Fruit fly (Drosophila melanogaster) whole organism, embryonic: ENCODE data around the gene CG4982.
A peak's percentile ranks its signal among the peaks of the same experiment; 100 is the strongest.

Experiments
- Antp ChIP-seq: fragments of 200-800 bp; sonication (Bioruptor generic); optimal IDR thresholded peaks from 3 replicates; lab custom pipeline; 2016; ENCODE audit warnings: missing biosample characterization, missing genetic modification characterization
- Awh ChIP-seq: fragments of 200-800 bp; sonication (Bioruptor generic); IDR thresholded peaks from 2 replicates; pipeline ENCODE4, ENCODE4 v1.3.6; 2022; ENCODE audit warnings: missing biosample characterization, missing genetic modification characterization
- CG1024 ChIP-seq: fragments of 200-800 bp; sonication (Bioruptor generic); IDR thresholded peaks from 2 replicates; pipeline ENCODE4 v1.3.6; 2022; ENCODE audit warnings: missing biosample characterization, missing genetic modification characterization
- CG12769 ChIP-seq: fragments of 200-800 bp; sonication (Bioruptor generic); optimal IDR thresholded peaks from 2 replicates; lab custom pipeline; 2019; ENCODE audit warnings: missing biosample characterization, mild to moderate bottlenecking, missing genetic modification characterization, moderate library complexity
- CG13424 ChIP-seq: fragments of 200-800 bp; sonication (Bioruptor generic); optimal IDR thresholded peaks from 2 replicates; lab custom pipeline; 2019; ENCODE audit warnings: missing biosample characterization, mild to moderate bottlenecking, missing genetic modification characterization, moderate library complexity
- CG15269 ChIP-seq: fragments of 200-800 bp; sonication (Bioruptor generic); optimal IDR thresholded peaks from 2 replicates; lab custom pipeline; 2018; ENCODE audit warnings: missing biosample characterization, mild to moderate bottlenecking, missing genetic modification characterization, moderate library complexity
- CG16779 ChIP-seq: fragments of 200-800 bp; sonication (Bioruptor generic); IDR thresholded peaks from 2 replicates; pipeline ENCODE4 v1.3.6; 2022; ENCODE audit warnings: missing biosample characterization, missing genetic modification characterization
- CG3163 ChIP-seq: fragments of 200-800 bp; sonication (Bioruptor generic); optimal IDR thresholded peaks from 3 replicates; lab custom pipeline; 2016; ENCODE audit warnings: missing biosample characterization, missing genetic modification characterization
- CG32532 ChIP-seq: fragments of 200-800 bp; sonication (Bioruptor generic); IDR thresholded peaks from 2 replicates; pipeline ENCODE4 v1.3.6; 2022; ENCODE audit warnings: missing biosample characterization, missing genetic modification characterization
- CG32772 ChIP-seq: fragments of 200-800 bp; sonication (Bioruptor generic); IDR thresholded peaks from 2 replicates; pipeline ENCODE4 v1.3.6; 2022; ENCODE audit warnings: missing biosample characterization, missing genetic modification characterization
- CG34376 ChIP-seq: fragments of 200-800 bp; sonication (Bioruptor generic); optimal IDR thresholded peaks from 2 replicates; lab custom pipeline; 2018; ENCODE audit warnings: missing biosample characterization, mild to moderate bottlenecking, missing genetic modification characterization
- CG4820 ChIP-seq: fragments of 200-800 bp; sonication (Bioruptor generic); optimal IDR thresholded peaks from 3 replicates; lab custom pipeline; 2016; ENCODE audit warnings: missing biosample characterization, missing genetic modification characterization
- CG7271 ChIP-seq: fragments of 200-800 bp; sonication (Bioruptor generic); optimal IDR thresholded peaks from 2 replicates; lab custom pipeline; 2018; ENCODE audit warnings: missing biosample characterization, mild to moderate bottlenecking, missing genetic modification characterization, moderate library complexity
- CG8388 ChIP-seq: fragments of 200-800 bp; sonication (Bioruptor generic); optimal IDR thresholded peaks from 2 replicates; lab custom pipeline; 2019; ENCODE audit warnings: missing biosample characterization, mild to moderate bottlenecking, missing genetic modification characterization, moderate library complexity
- CrebB ChIP-seq: fragments of 200-800 bp; sonication (Bioruptor generic); optimal IDR thresholded peaks from 3 replicates; lab custom pipeline; 2018; ENCODE audit warnings: missing biosample characterization, mild to moderate bottlenecking, missing genetic modification characterization
- Dad ChIP-seq: fragments of 200-800 bp; sonication (Bioruptor generic); optimal IDR thresholded peaks from 3 replicates; lab custom pipeline; 2016; ENCODE audit warnings: missing biosample characterization, missing genetic modification characterization
- Dll ChIP-seq: fragments of 200-800 bp; sonication (Bioruptor generic); IDR thresholded peaks from 4 replicates; pipeline ENCODE4 v1.3.6; 2022; ENCODE audit warnings: missing biosample characterization, missing genetic modification characterization; ENCODE audit not compliant: partially characterized antibody
- Dref ChIP-seq: fragments of 200-800 bp; sonication (Bioruptor generic); IDR thresholded peaks from 2 replicates; pipeline ENCODE4 v1.3.6; 2022; ENCODE audit warnings: missing biosample characterization, missing genetic modification characterization
- E2f1 ChIP-seq: fragments of 200-800 bp; sonication (Bioruptor generic); IDR thresholded peaks from 2 replicates; pipeline ENCODE4 v1.3.6; 2022; ENCODE audit warnings: missing biosample characterization, missing genetic modification characterization
- Ets65A ChIP-seq: fragments of 200-800 bp; sonication (Bioruptor generic); peaks from one replicate; lab custom pipeline; 2016; ENCODE audit warnings: missing biosample characterization, missing genetic modification characterization
- Hr78 ChIP-seq, 2 experiments: fragments of 200-800 bp in 1 of 2; fragments of >200 bp in 1 of 2; sonication (Bioruptor generic) in 1 of 2; optimal IDR thresholded peaks; 2 replicates each; lab custom pipeline; 2017 to 2019; ENCODE audit warnings: missing biosample characterization in 2 of 2, missing genetic modification characterization in 2 of 2, mild to moderate bottlenecking in 1 of 2, moderate library complexity in 1 of 2
- Sox100B ChIP-seq: fragments of 200-800 bp; sonication (Bioruptor generic); optimal IDR thresholded peaks from 3 replicates; lab custom pipeline; 2018; ENCODE audit warnings: missing biosample characterization, mild to moderate bottlenecking, missing genetic modification characterization
- abd-A ChIP-seq: fragments of 200-800 bp; sonication (Bioruptor generic); optimal IDR thresholded peaks from 3 replicates; lab custom pipeline; 2019; ENCODE audit warnings: missing biosample characterization, mild to moderate bottlenecking, missing genetic modification characterization, moderate library complexity
- bigmax ChIP-seq: fragments of 200-800 bp; sonication (Bioruptor generic); optimal IDR thresholded peaks from 2 replicates; lab custom pipeline; 2018; ENCODE audit warnings: missing biosample characterization, mild to moderate bottlenecking, missing genetic modification characterization
- bsh ChIP-seq, 2 experiments: fragments of 200-800 bp; sonication (Bioruptor generic); optimal IDR thresholded peaks; 2 replicates each; lab custom pipeline; 2017 to 2018; ENCODE audit warnings: mild to moderate bottlenecking in 2 of 2, missing biosample characterization in 2 of 2, missing genetic modification characterization in 2 of 2, moderate library complexity in 1 of 2
- cg ChIP-seq: fragments of 200-800 bp; sonication (Bioruptor generic); optimal IDR thresholded peaks from 3 replicates; lab custom pipeline; 2019; ENCODE audit warnings: missing biosample characterization, mild to moderate bottlenecking, missing genetic modification characterization, moderate library complexity
- chinmo ChIP-seq: fragments of 200-800 bp; sonication (Bioruptor generic); IDR thresholded peaks from 4 replicates; pipeline ENCODE4 v1.3.6; 2022; ENCODE audit warnings: missing biosample characterization, missing genetic modification characterization; ENCODE audit not compliant: partially characterized antibody
- dan ChIP-seq: fragments of 200-800 bp; sonication (Bioruptor generic); IDR thresholded peaks from 2 replicates; pipeline ENCODE4 v1.3.6; 2022; ENCODE audit warnings: missing biosample characterization, missing genetic modification characterization
- ems ChIP-seq: fragments of 200-800 bp; sonication (Bioruptor generic); optimal IDR thresholded peaks from 3 replicates; lab custom pipeline; 2016; ENCODE audit warnings: missing biosample characterization, missing genetic modification characterization
- gem ChIP-seq: fragments of 200-800 bp; sonication (Bioruptor generic); optimal IDR thresholded peaks from 2 replicates; lab custom pipeline; 2019; ENCODE audit warnings: missing biosample characterization, mild to moderate bottlenecking, missing genetic modification characterization, moderate library complexity
- hbn ChIP-seq: fragments of 200-800 bp; sonication (Bioruptor generic); IDR thresholded peaks from 2 replicates; pipeline ENCODE4 v1.3.6; 2022; ENCODE audit warnings: missing biosample characterization, missing genetic modification characterization; ENCODE audit not compliant: partially characterized antibody
- kay ChIP-seq: fragments of 200-800 bp; sonication (Bioruptor generic); optimal IDR thresholded peaks from 2 replicates; lab custom pipeline; 2016; ENCODE audit warnings: missing biosample characterization, missing genetic modification characterization
- luna ChIP-seq: fragments of 200-800 bp; sonication (Bioruptor generic); optimal IDR thresholded peaks from 2 replicates; lab custom pipeline; 2016; ENCODE audit warnings: missing biosample characterization, missing genetic modification characterization
- mam ChIP-seq: fragments of 200-800 bp; sonication (Bioruptor generic); optimal IDR thresholded peaks from 3 replicates; lab custom pipeline; 2016; ENCODE audit warnings: missing biosample characterization, missing genetic modification characterization
- nom ChIP-seq: fragments of 200-800 bp; sonication (Bioruptor generic); optimal IDR thresholded peaks from 2 replicates; lab custom pipeline; 2017; ENCODE audit warnings: missing biosample characterization, missing genetic modification characterization, mild to moderate bottlenecking, moderate library complexity, missing genetic modification reagents
- oc ChIP-seq: fragments of 200-800 bp; sonication (Bioruptor generic); optimal IDR thresholded peaks from 2 replicates; lab custom pipeline; 2018; ENCODE audit warnings: missing biosample characterization, mild to moderate bottlenecking, missing genetic modification characterization, moderate library complexity
- psq ChIP-seq: fragments of 200-800 bp; sonication (Bioruptor generic); optimal IDR thresholded peaks from 2 replicates; lab custom pipeline; 2017; ENCODE audit warnings: missing biosample characterization, missing genetic modification characterization
- ranshi ChIP-seq: fragments of 200-800 bp; sonication (Bioruptor generic); IDR thresholded peaks from 2 replicates; pipeline ENCODE4 v1.3.6; 2022; ENCODE audit warnings: missing biosample characterization, missing genetic modification characterization
- sens ChIP-seq: fragments of 200-800 bp; sonication (Bioruptor generic); peaks from one replicate; lab custom pipeline; 2016; ENCODE audit warnings: missing biosample characterization, missing genetic modification characterization
- sisA ChIP-seq: fragments of 200-800 bp; sonication (Bioruptor generic); IDR thresholded peaks from 2 replicates; pipeline ENCODE4 v1.3.6; 2022; ENCODE audit warnings: missing biosample characterization, missing genetic modification characterization
- so ChIP-seq: fragments of 200-800 bp; sonication (Bioruptor generic); IDR thresholded peaks from 3 replicates; pipeline ENCODE4 v1.3.6; 2022; ENCODE audit warnings: missing biosample characterization, missing genetic modification characterization
- vvl ChIP-seq: fragments of 200-800 bp; sonication (Bioruptor generic); IDR thresholded peaks from 2 replicates; pipeline ENCODE4 v1.3.6; 2022; ENCODE audit warnings: missing biosample characterization, missing genetic modification characterization

CG4982 gene

DNA sequence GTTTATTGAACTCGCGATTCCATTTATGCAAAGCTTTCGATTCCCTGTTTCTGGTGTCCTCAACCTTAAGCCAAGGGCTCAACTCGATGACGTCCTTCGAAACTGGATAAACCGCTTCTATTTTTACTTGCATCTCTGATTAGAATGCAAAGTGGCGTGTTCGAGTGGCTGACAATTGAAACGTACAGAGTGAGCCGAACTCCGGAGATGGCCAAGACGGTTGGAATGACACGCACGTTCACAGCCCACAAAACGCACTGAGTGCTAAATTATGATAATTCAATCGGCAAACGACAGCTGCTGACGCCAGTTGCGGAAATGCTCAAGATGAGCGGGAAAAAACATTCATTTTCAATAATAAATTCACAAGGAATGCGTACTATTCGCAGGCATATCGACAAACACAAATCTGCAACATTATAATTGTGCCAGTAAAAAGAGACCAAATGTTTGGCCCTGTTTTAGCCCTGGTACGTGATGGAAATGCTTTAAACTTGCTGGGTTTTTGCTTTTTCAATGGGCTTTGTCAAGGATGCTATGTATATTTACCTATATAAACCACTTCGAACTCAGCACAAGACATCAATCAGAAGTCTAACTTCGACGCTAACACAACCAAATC, 28.8 kb upstream of the CG4982 start, which contains the start of gene CG13066:
TSS of gene CG13066 (plus strand) at position 572 of the 622 bp plus-strand sequence.
- TF ChIP-seq sens (GFP tag; lab: Kevin White, UChicago), result peak; percentile 52
- 0 out of 4 replicates have a peak, but pooled peaks have one; percentile 48 for TF ChIP-seq chinmo (GFP tag; lab: Robert Waterston, UW)
- no peak for TF ChIP-seq CG32532
- peak; percentile 37; the same call in 1 of the 2 replicates for TF ChIP-seq vvl (GFP tag; lab: Robert Waterston, UW)

DNA sequence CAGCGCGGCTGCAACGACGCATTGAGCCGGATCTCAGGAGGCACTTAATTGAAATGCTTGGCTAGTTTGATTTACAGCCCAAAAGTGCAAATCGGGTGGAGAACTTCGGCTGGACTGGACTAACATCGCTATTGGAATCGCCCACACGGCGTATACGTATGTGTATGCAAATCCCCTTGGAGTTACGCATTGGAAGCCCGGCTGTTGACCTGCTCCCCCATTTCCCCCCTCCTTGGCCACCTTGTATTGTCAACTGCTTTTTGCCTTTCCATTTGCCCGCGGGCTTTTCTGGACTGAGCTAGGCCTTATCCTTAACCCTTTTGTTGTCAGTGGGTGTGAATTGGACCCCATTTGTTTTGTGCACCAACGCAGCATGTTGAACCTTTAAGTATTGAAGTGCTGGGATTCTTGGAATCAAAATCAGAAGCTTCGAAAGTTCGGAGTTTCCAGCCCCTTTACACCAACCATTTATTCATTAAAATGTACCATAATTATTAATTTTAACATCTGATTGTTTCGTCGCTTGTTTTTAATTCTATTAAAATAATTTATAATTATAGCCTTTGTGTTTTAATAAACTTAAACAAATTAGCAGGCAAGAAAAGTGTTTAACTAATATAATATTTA, 25.7 kb upstream of the CG4982 start:
- TF ChIP-seq Dref (GFP tag; lab: Robert Waterston, UW), result 0 out of 2 replicates have a peak, but pooled peaks have one; percentile 9
- TF ChIP-seq dan, result no peak
- TF ChIP-seq Ets65A, result peak; percentile 11

DNA sequence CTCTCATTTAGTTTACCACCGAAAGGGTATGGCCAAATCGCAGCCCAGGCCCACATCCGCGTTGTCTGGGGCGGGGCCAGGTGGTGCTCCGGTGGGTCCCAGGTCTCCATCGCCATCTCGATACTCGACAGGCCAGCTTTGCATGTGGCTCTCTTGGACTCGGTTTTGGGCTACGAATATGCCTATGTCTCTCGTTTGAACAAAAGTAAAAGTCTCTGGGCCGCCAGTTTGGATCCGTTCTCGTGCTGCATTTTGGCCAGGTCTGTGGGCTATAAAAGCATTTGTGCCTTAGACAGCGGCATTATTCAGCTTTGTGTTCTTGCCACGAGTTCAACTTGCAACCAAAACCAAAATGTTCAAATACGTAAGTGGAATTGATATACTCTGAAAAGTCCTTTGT, 24.1 kb upstream of the CG4982 start, which contains the start of gene CG13065:
TSS of gene CG13065 (plus strand) at position 301 of the 400 bp plus-strand sequence.
- no peak for TF ChIP-seq ems (GFP tag; lab: Kevin White, UChicago)
- no peak for TF ChIP-seq CrebB

DNA sequence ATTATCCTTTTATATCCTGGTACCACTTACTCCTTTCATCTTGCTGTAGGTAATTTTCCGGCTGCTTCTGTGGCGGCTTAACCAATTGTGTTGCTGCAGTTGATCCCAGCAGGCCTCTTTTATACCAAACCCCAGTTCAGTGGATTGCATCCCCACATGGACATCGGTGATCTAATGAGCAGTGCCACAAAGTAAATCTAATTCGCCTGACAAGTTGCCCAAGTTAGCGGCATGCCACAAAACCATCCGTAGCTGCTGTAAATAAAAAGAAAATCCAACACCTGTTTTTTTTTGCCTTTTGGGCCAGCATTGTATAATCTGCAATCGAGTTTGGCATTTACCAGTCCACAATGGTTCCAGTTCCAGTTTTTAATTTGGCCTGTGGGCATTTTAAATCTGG, 22.1 kb upstream of the CG4982 start, which contains the start of gene CG13050:
TSS of gene CG13050 (minus strand) at position 101 of the 400 bp plus-strand sequence.
- TF ChIP-seq hbn (GFP tag; lab: Robert Waterston, UW) (no peak), CG7271 (tag; lab: Kevin White, UChicago) (no peak), Dad (GFP tag; lab: Kevin White, UChicago) (no peak), CG4820 (GFP tag; lab: Kevin White, UChicago) (no peak), bsh (GFP tag; optimal IDR thresholded peaks at IDR 0.05; lab: Kevin White, UChicago) (no peak), gem (tag; lab: Kevin White, UChicago) (no peak), psq (GFP tag; lab: Kevin White, UChicago) (no peak), sisA (no peak), E2f1 (GFP tag; lab: Robert Waterston, UW) (no peak), CG8388 (GFP tag; lab: Kevin White, UChicago) (no peak), so (GFP tag; lab: Robert Waterston, UW) (no peak), ranshi (GFP tag; lab: Robert Waterston, UW) (no peak), CG3163 (no peak)

DNA sequence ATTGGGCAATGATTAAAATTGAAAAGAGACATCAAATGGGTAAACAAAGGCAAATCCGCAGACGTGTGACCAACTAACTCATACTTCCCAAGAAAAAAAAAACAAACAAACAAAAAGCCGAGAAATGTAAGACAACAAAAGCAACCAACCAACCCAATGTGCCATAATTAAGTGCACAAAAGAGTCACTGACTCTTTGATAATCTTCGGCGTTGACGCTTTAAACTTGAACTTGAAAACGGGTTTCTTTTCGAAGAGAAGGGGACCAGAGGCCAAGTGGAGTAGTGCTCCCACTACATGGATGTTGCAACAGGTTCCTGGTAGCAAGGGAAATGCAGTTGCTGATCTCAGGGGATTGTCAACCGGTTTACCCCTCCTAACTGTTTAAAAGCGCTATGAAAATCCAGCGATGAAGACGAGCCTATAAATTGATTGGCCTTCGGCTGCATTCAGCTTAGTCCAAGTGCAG, 21.2 kb upstream of the CG4982 start, which contains the start of gene CG13064:
TSS of gene CG13064 (plus strand) at position 418 of the 468 bp plus-strand sequence.
- TF ChIP-seq CG16779, result no peak
- TF ChIP-seq Antp (GFP tag; lab: Kevin White, UChicago), result no peak
- 0 out of 4 replicates have a peak, but pooled peaks have one; percentile 65 for TF ChIP-seq chinmo (GFP tag; lab: Robert Waterston, UW)
- TF ChIP-seq CG12769 (tag; lab: Kevin White, UChicago), result peak; percentile 50
- TF ChIP-seq Hr78 (GFP tag; optimal IDR thresholded peaks at IDR 0.05; lab: Kevin White, UChicago), result peak in 1 of 2 experiments; percentile 87
- no peak for TF ChIP-seq Sox100B (GFP tag; lab: Kevin White, UChicago)
- TF ChIP-seq CG15269 (tag; lab: Kevin White, UChicago), result peak; percentile 27
- TF ChIP-seq nom (GFP tag; lab: Kevin White, UChicago), result peak; percentile 8
- peak; percentile 19; the same call in 1 of the 2 replicates for TF ChIP-seq Awh
- peak; percentile 75 for TF ChIP-seq abd-A
- no peak for TF ChIP-seq kay (GFP tag; lab: Kevin White, UChicago)
- no peak for TF ChIP-seq CG32772 (GFP tag; lab: Robert Waterston, UW)
- no peak for TF ChIP-seq CG13424 (tag; lab: Kevin White, UChicago)
- no peak for TF ChIP-seq cg
- no peak for TF ChIP-seq luna
- no peak for TF ChIP-seq CG1024 (GFP tag; lab: Robert Waterston, UW)
- no peak for TF ChIP-seq CG34376 (GFP tag; lab: Kevin White, UChicago)
- no peak for TF ChIP-seq mam
- no peak for TF ChIP-seq Dll
- no peak for TF ChIP-seq bigmax (GFP tag; lab: Kevin White, UChicago)
- peak; percentile 56 for TF ChIP-seq oc (tag; lab: Kevin White, UChicago)
